Worm (Caenorhabditis elegans) whole organism, L1 larva: Measurements from ENCODE around the gene tbcb-1.

ENCODE experiments used
- C34B4.2 ChIP-seq: sonication (generic microtip); optimal IDR thresholded peaks from 2 replicates; lab custom pipeline; 2017; ENCODE audit warnings: mild to moderate bottlenecking, missing genetic modification characterization, missing compliant biosample characterization
- aha-1 ChIP-seq: fragments of 150-350 bp; optimal IDR thresholded peaks from 2 replicates; lab custom pipeline; 2014; ENCODE audit warnings: missing biosample characterization, missing genetic modification characterization
- aly-2 ChIP-seq: fragments of 150-350 bp; optimal IDR thresholded peaks from 2 replicates; lab custom pipeline; 2014; ENCODE audit warnings: missing biosample characterization, missing genetic modification characterization
- ama-1 ChIP-seq: fragments of 150-350 bp; optimal IDR thresholded peaks from 2 replicates; lab custom pipeline; 2014
- blmp-1 ChIP-seq: fragments of 150-350 bp; optimal IDR thresholded peaks from 2 replicates; lab custom pipeline; 2014; ENCODE audit warnings: missing biosample characterization, missing genetic modification characterization
- ceh-63 ChIP-seq: fragments of 200-800 bp; sonication (Bioruptor generic); optimal IDR thresholded peaks from 2 replicates; lab custom pipeline; 2018; ENCODE audit warnings: mild to moderate bottlenecking, missing genetic modification characterization, missing compliant biosample characterization
- ceh-8 ChIP-seq: fragments of 200-800 bp; sonication (Bioruptor generic); optimal IDR thresholded peaks from 2 replicates; lab custom pipeline; 2018; ENCODE audit warnings: mild to moderate bottlenecking, missing genetic modification characterization, moderate library complexity, missing compliant biosample characterization
- ces-1 ChIP-seq: fragments of 150-350 bp; optimal IDR thresholded peaks from 2 replicates; lab custom pipeline; 2014; ENCODE audit warnings: missing biosample characterization, missing genetic modification reagents, missing genetic modification characterization
- dpl-1 ChIP-seq, 3 experiments: fragments of 150-350 bp in 2 of 3; sonication (generic microtip) in 1 of 3; optimal IDR thresholded peaks; 2 replicates each; lab custom pipeline; 2014 to 2017; ENCODE audit warnings: missing biosample characterization in 3 of 3, missing genetic modification characterization in 3 of 3, missing genetic modification reagents in 3 of 3
- efl-3 ChIP-seq: fragments of 200-800 bp; sonication (Bioruptor generic); optimal IDR thresholded peaks from 2 replicates; lab custom pipeline; 2018; ENCODE audit warnings: mild to moderate bottlenecking, missing genetic modification characterization, missing compliant biosample characterization
- egl-13 ChIP-seq: sonication (generic microtip); optimal IDR thresholded peaks from 2 replicates; lab custom pipeline; 2016; ENCODE audit warnings: missing genotype, missing genetic modification reagents, missing genetic modification characterization, missing compliant biosample characterization
- elt-3 ChIP-seq, 6 experiments: fragments of 150-350 bp in 1 of 6; sonication (generic microtip); optimal IDR thresholded peaks; 2 replicates each; lab custom pipeline; 2017 to 2018; ENCODE audit warnings: missing biosample characterization in 6 of 6, missing genetic modification characterization in 6 of 6, inconsistent platforms in 1 of 6
- ets-5 ChIP-seq: fragments of 200-800 bp; sonication (Bioruptor generic); IDR thresholded peaks from 2 replicates; pipeline ENCODE4 v1.3.6; 2022; ENCODE audit warnings: missing genetic modification characterization, missing compliant biosample characterization
- fkh-8 ChIP-seq: sonication (generic microtip); optimal IDR thresholded peaks from 2 replicates; lab custom pipeline; 2016; ENCODE audit warnings: mild to moderate bottlenecking, missing genetic modification characterization, missing compliant biosample characterization
- hlh-17 ChIP-seq: fragments of 200-800 bp; sonication (Bioruptor generic); optimal IDR thresholded peaks from 2 replicates; lab custom pipeline; 2018; ENCODE audit warnings: missing genetic modification characterization, mild to moderate bottlenecking, missing compliant biosample characterization, moderate library complexity, borderline replicate concordance
- hlh-4 ChIP-seq: sonication (generic microtip); optimal IDR thresholded peaks from 2 replicates; lab custom pipeline; 2016; ENCODE audit warnings: mild to moderate bottlenecking, missing genetic modification characterization, missing compliant biosample characterization
- hpl-2 ChIP-seq: fragments of 150-350 bp; optimal IDR thresholded peaks from 2 replicates; lab custom pipeline; 2014; ENCODE audit warnings: missing biosample characterization, missing genetic modification reagents, missing genetic modification characterization
- isw-1 ChIP-seq: fragments of 200-800 bp; sonication (Bioruptor generic); IDR thresholded peaks from 2 replicates; pipeline ENCODE4 v1.3.6; 2022; ENCODE audit warnings: missing genetic modification characterization, missing compliant biosample characterization
- jun-1 ChIP-seq: fragments of 150-350 bp; optimal IDR thresholded peaks from 2 replicates; lab custom pipeline; 2014; ENCODE audit warnings: missing biosample characterization, missing genetic modification reagents, missing genetic modification characterization
- lin-14 ChIP-seq: fragments of 200-800 bp; sonication (Bioruptor generic); optimal IDR thresholded peaks from 2 replicates; lab custom pipeline; 2018; ENCODE audit warnings: mild to moderate bottlenecking, missing genetic modification characterization, moderate library complexity, missing compliant biosample characterization
- lin-15B ChIP-seq: fragments of 150-350 bp; sonication (generic microtip); optimal IDR thresholded peaks from 3 replicates; lab custom pipeline; 2014; ENCODE audit warnings: missing biosample characterization, missing genetic modification characterization
- lin-35 ChIP-seq, 2 experiments: fragments of 150-350 bp; optimal IDR thresholded peaks; 2 replicates each; lab custom pipeline; 2014; ENCODE audit warnings: missing biosample characterization in 2 of 2, missing genetic modification characterization in 2 of 2, missing genetic modification reagents in 2 of 2
- lin-39 ChIP-seq: fragments of 150-350 bp; optimal IDR thresholded peaks from 2 replicates; lab custom pipeline; 2014; ENCODE audit warnings: missing biosample characterization, missing genetic modification reagents, missing genetic modification characterization
- lir-3 ChIP-seq: sonication (generic microtip); optimal IDR thresholded peaks from 2 replicates; lab custom pipeline; 2016; ENCODE audit warnings: mild to moderate bottlenecking, missing genetic modification characterization, moderate library complexity, missing compliant biosample characterization; ENCODE audit not compliant: poor library complexity
- lsy-2 ChIP-seq, 2 experiments: fragments of 150-350 bp; optimal IDR thresholded peaks; 2 replicates each; lab custom pipeline; 2014; ENCODE audit warnings: missing biosample characterization in 2 of 2, missing genetic modification characterization in 2 of 2
- mab-9 ChIP-seq: fragments of 200-800 bp; sonication (Bioruptor generic); IDR thresholded peaks from 2 replicates; pipeline ENCODE4 v1.3.6; 2022; ENCODE audit warnings: missing genetic modification reagents, missing genetic modification characterization, missing compliant biosample characterization
- mdl-1 ChIP-seq, 2 experiments: fragments of 150-350 bp; optimal IDR thresholded peaks; 2 replicates each; lab custom pipeline; 2014 to 2017; ENCODE audit warnings: missing biosample characterization in 2 of 2, missing genetic modification characterization in 2 of 2, inconsistent platforms in 1 of 2
- mef-2 ChIP-seq: fragments of 150-350 bp; optimal IDR thresholded peaks from 2 replicates; lab custom pipeline; 2014; ENCODE audit warnings: missing biosample characterization, missing genetic modification characterization
- nhr-12 ChIP-seq: sonication (generic microtip); optimal IDR thresholded peaks from 2 replicates; lab custom pipeline; 2017; ENCODE audit warnings: missing biosample characterization, missing genetic modification characterization
- nhr-19 ChIP-seq: fragments of 200-800 bp; sonication (Bioruptor generic); conservative IDR thresholded peaks from 2 replicates; pipeline ENCODE4 v1.3.6; 2022; ENCODE audit warnings: missing genetic modification characterization, missing compliant biosample characterization
- nhr-20 ChIP-seq: sonication (generic microtip); optimal IDR thresholded peaks from 2 replicates; lab custom pipeline; 2016; ENCODE audit warnings: mild to moderate bottlenecking, missing genetic modification characterization, missing compliant biosample characterization
- nhr-237 ChIP-seq: fragments of 150-350 bp; optimal IDR thresholded peaks from 2 replicates; lab custom pipeline; 2014; ENCODE audit warnings: missing biosample characterization, missing genetic modification characterization
- nhr-28 ChIP-seq: fragments of 150-350 bp; optimal IDR thresholded peaks from 2 replicates; lab custom pipeline; 2014; ENCODE audit warnings: missing biosample characterization, missing genetic modification characterization
- nhr-47 ChIP-seq: sonication (generic microtip); optimal IDR thresholded peaks from 2 replicates; lab custom pipeline; 2016; ENCODE audit warnings: mild to moderate bottlenecking, missing genetic modification characterization, moderate library complexity, missing compliant biosample characterization
- nhr-76 ChIP-seq: sonication (generic microtip); optimal IDR thresholded peaks from 2 replicates; lab custom pipeline; 2017; ENCODE audit warnings: missing biosample characterization, missing genetic modification characterization
- nhr-77 ChIP-seq: fragments of 150-350 bp; optimal IDR thresholded peaks from 2 replicates; lab custom pipeline; 2014; ENCODE audit warnings: missing biosample characterization, missing genetic modification characterization
- nhr-90 ChIP-seq: sonication (generic microtip); optimal IDR thresholded peaks from 2 replicates; lab custom pipeline; 2016; ENCODE audit warnings: mild to moderate bottlenecking, missing genetic modification characterization, missing compliant biosample characterization; ENCODE audit not compliant: poor library complexity
- pag-3 ChIP-seq: sonication (generic microtip); optimal IDR thresholded peaks from 2 replicates; lab custom pipeline; 2017; ENCODE audit warnings: missing genetic modification characterization, mild to moderate bottlenecking, missing compliant biosample characterization, antibody characterized with exemption, borderline replicate concordance; ENCODE audit not compliant: insufficient read depth
- pqm-1 ChIP-seq: sonication (generic microtip); optimal IDR thresholded peaks from 3 replicates; lab custom pipeline; 2017; ENCODE audit warnings: missing biosample characterization, missing genetic modification characterization
- rnt-1 ChIP-seq: sonication (generic microtip); optimal IDR thresholded peaks from 2 replicates; lab custom pipeline; 2016; ENCODE audit warnings: mild to moderate bottlenecking, missing genetic modification characterization, moderate library complexity, missing compliant biosample characterization
- skn-1 ChIP-seq: fragments of 150-350 bp; optimal IDR thresholded peaks from 2 replicates; lab custom pipeline; 2014; ENCODE audit warnings: missing biosample characterization, missing genetic modification characterization
- snpc-4 ChIP-seq: fragments of 150-350 bp; optimal IDR thresholded peaks from 2 replicates; lab custom pipeline; 2014; ENCODE audit warnings: missing biosample characterization, missing genetic modification characterization
- snu-23 ChIP-seq: sonication (generic microtip); optimal IDR thresholded peaks from 2 replicates; lab custom pipeline; 2016; ENCODE audit warnings: missing genetic modification characterization, missing compliant biosample characterization
- sup-37 ChIP-seq: fragments of 200-800 bp; sonication (Bioruptor generic); optimal IDR thresholded peaks from 2 replicates; lab custom pipeline; 2018; ENCODE audit warnings: mild to moderate bottlenecking, missing genetic modification characterization, missing compliant biosample characterization
- tbx-2 ChIP-seq: sonication (generic microtip); optimal IDR thresholded peaks from 2 replicates; lab custom pipeline; 2016; ENCODE audit warnings: missing genetic modification characterization, missing compliant biosample characterization
- tlp-1 ChIP-seq: fragments of 150-350 bp; optimal IDR thresholded peaks from 2 replicates; lab custom pipeline; 2014; ENCODE audit warnings: missing biosample characterization, missing genetic modification characterization
- unc-130 ChIP-seq: fragments of 150-350 bp; optimal IDR thresholded peaks from 2 replicates; lab custom pipeline; 2017; ENCODE audit warnings: missing biosample characterization, missing genetic modification characterization, inconsistent platforms
- unc-30 ChIP-seq: sonication (generic microtip); optimal IDR thresholded peaks from 2 replicates; lab custom pipeline; 2017; ENCODE audit warnings: missing biosample characterization, missing genetic modification characterization
- unc-98 ChIP-seq: fragments of 200-800 bp; sonication (Bioruptor generic); IDR thresholded peaks from 2 replicates; pipeline ENCODE4 v1.3.6; 2022; ENCODE audit warnings: missing genetic modification characterization, missing compliant biosample characterization
- vab-15 ChIP-seq: sonication (generic microtip); optimal IDR thresholded peaks from 2 replicates; lab custom pipeline; 2017; ENCODE audit warnings: missing genotype, mild to moderate bottlenecking, missing genetic modification characterization, missing compliant biosample characterization
- xbp-1 ChIP-seq: sonication (generic microtip); optimal IDR thresholded peaks from 2 replicates; lab custom pipeline; 2016; ENCODE audit warnings: missing genetic modification characterization, missing compliant biosample characterization
- zag-1 ChIP-seq: fragments of 150-350 bp; optimal IDR thresholded peaks from 2 replicates; lab custom pipeline; 2014; ENCODE audit warnings: missing biosample characterization, missing genetic modification characterization
- zip-4 ChIP-seq: fragments of 200-800 bp; sonication (Bioruptor generic); optimal IDR thresholded peaks from 2 replicates; lab custom pipeline; 2018; ENCODE audit warnings: mild to moderate bottlenecking, missing genetic modification characterization, moderate library complexity, missing compliant biosample characterization

The tbcb-1 gene

DNA sequence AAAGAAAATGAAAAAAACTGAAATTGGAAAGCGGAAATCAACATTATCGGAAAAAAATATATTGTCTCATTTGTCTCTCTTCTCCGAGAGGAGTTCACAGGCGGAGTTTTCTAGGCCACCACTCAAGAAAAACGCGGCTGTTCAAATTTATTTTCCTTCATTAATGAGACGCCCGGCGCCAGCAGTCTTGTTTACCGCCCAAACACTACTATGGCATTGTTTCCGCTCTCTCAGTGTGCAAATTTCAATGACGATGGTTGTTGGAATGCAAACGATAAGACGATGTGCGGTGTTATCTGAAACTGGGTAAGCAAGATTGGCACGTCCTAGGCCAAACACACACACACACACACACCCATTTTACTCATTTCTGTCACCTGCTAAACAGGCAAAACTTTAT, 35.2 kb upstream of the tbcb-1 start, which contains the start of gene cav-2:
Gene cav-2, plus strand, starts transcription at position 359 of the 400 bp plus-strand sequence.
- TF ChIP-seq nhr-20 (peak; percentile 91), mef-2 (no peak), unc-30 (tag; lab: Kevin White, UChicago) (no peak), hlh-17 (GFP tag; lab: Kevin White, UChicago) (peak; percentile 33), tbx-2 (tag; lab: Kevin White, UChicago) (peak; percentile 92), pqm-1 (tag; lab: Kevin White, UChicago) (peak; percentile 86), aly-2 (tag; lab: Kevin White, UChicago) (no peak), nhr-237 (tag; lab: Kevin White, UChicago) (peak; percentile 56), nhr-77 (tag; lab: Kevin White, UChicago) (peak; percentile 10), ceh-8 (peak; percentile 64), nhr-28 (tag; lab: Kevin White, UChicago) (no peak), xbp-1 (tag; lab: Kevin White, UChicago) (peak; percentile 88), snu-23 (GFP tag; lab: Kevin White, UChicago) (peak; percentile 87), dpl-1 (GFP tag; optimal IDR thresholded peaks at IDR 0.05; lab: Kevin White, UChicago) (peak; percentile 92 to 99 (median 96)), ces-1 (GFP tag; lab: Kevin White, UChicago) (no peak), blmp-1 (tag; lab: Kevin White, UChicago) (peak; percentile 46), lir-3 (tag; lab: Kevin White, UChicago) (peak; percentile 96), nhr-19 (GFP tag; lab: Robert Waterston, UW) (peak; percentile 88), isw-1 (GFP tag; lab: Robert Waterston, UW) (peak; percentile 79), hlh-4 (peak; percentile 61), lin-14 (GFP tag; lab: Kevin White, UChicago) (peak; percentile 82), efl-3 (GFP tag; lab: Kevin White, UChicago) (peak; percentile 61), lsy-2 (tag; optimal IDR thresholded peaks at IDR 0.05; lab: Kevin White, UChicago) (peak; percentile 83 to 84), mdl-1 (tag; optimal IDR thresholded peaks at IDR 0.05; lab: Kevin White, UChicago) (peak in 1 of 2 experiments; percentile 50), fkh-8 (tag; lab: Kevin White, UChicago) (peak; percentile 76), sup-37 (GFP tag; lab: Kevin White, UChicago) (peak; percentile 28), unc-98 (GFP tag; lab: Robert Waterston, UW) (peak; percentile 86), aha-1 (tag; lab: Kevin White, UChicago) (no peak), lin-35 (GFP tag; optimal IDR thresholded peaks at IDR 0.05; lab: Kevin White, UChicago) (peak; percentile 96), vab-15 (tag; lab: Kevin White, UChicago) (peak; percentile 70), lin-39 (tag; lab: Kevin White, UChicago) (peak; percentile 68), skn-1 (tag; lab: Kevin White, UChicago) (peak; percentile 42), nhr-12 (tag; lab: Kevin White, UChicago) (no peak), nhr-90 (tag; lab: Kevin White, UChicago) (peak; percentile 93), lin-15B (tag; lab: Kevin White, UChicago) (peak; percentile 71), nhr-76 (tag; lab: Kevin White, UChicago) (no peak), C34B4.2 (tag; lab: Kevin White, UChicago) (peak; percentile 27), zag-1 (no peak), zip-4 (GFP tag; lab: Kevin White, UChicago) (peak; percentile 74), ama-1 (lab: Kevin White, UChicago) (no peak), ceh-63 (GFP tag; lab: Kevin White, UChicago) (no peak), jun-1 (tag; lab: Kevin White, UChicago) (peak; percentile 66), tlp-1 (no peak), snpc-4 (tag; lab: Kevin White, UChicago) (peak; percentile 33), pag-3 (tag; lab: Kevin White, UChicago) (no peak), nhr-47 (tag; lab: Kevin White, UChicago) (peak; percentile 91), mab-9 (GFP tag; lab: Robert Waterston, UW) (peak; percentile 86), hpl-2 (GFP tag; lab: Kevin White, UChicago) (no peak), elt-3 (tag; optimal IDR thresholded peaks at IDR 0.05; lab: Kevin White, UChicago) (peak in 2 of 6 experiments; percentile 38 to 78), egl-13 (tag; lab: Kevin White, UChicago) (peak; percentile 94), ets-5 (GFP tag; lab: Robert Waterston, UW) (no peak), rnt-1 (tag; lab: Kevin White, UChicago) (peak; percentile 99), unc-130 (tag; lab: Kevin White, UChicago) (peak; percentile 60)
